Fruit fly (Drosophila melanogaster) S2 (cell line): ENCODE results near the gene CG32548.

ENCODE experiments used
- CG8478 ChIP-seq: fragments of >200 bp; optimal IDR thresholded peaks from 2 replicates; lab custom pipeline; 2018
- CTCF ChIP-seq, 2 experiments: fragments of >200 bp; optimal IDR thresholded peaks; 2 replicates each; lab custom pipeline; 2018

dm6 chrX:18489509-18489908 is 49.1 kb upstream of the CG32548 start, which contains the start of gene CG15046:
- TF ChIP-seq CG8478 (lab: Kevin White, UChicago) (no peak), CTCF (optimal IDR thresholded peaks at IDR 0.05; lab: Kevin White, UChicago) (no peak)
